Worm (Caenorhabditis elegans) whole organism, L3 larva: Measurements from ENCODE around the gene F35A5.2.
A peak's percentile ranks its signal among the peaks of the same experiment; 100 is the strongest.

Experiments used
- R02D3.7 ChIP-seq: fragments of 150-350 bp; optimal IDR thresholded peaks from 2 replicates; lab custom pipeline; 2014; ENCODE audit warnings: missing biosample characterization, missing genetic modification characterization
- ZK546.5 ChIP-seq: sonication (generic microtip); optimal IDR thresholded peaks from 2 replicates; lab custom pipeline; 2017; ENCODE audit warnings: missing biosample characterization, missing genetic modification characterization
- aly-2 ChIP-seq: fragments of 150-350 bp; optimal IDR thresholded peaks from 2 replicates; lab custom pipeline; 2014; ENCODE audit warnings: missing biosample characterization, missing genetic modification characterization
- ama-1 ChIP-seq: fragments of 150-350 bp; optimal IDR thresholded peaks from 2 replicates; lab custom pipeline; 2018
- ceh-28 ChIP-seq: fragments of 150-350 bp; optimal IDR thresholded peaks from 2 replicates; lab custom pipeline; 2014; ENCODE audit warnings: missing biosample characterization, missing genetic modification reagents, missing genetic modification characterization
- ceh-9 ChIP-seq: sonication (generic microtip); optimal IDR thresholded peaks from 2 replicates; lab custom pipeline; 2018; ENCODE audit warnings: missing biosample characterization, missing genetic modification characterization
- egl-27 ChIP-seq: sonication (generic microtip); optimal IDR thresholded peaks from 4 replicates; lab custom pipeline; 2017; ENCODE audit warnings: missing biosample characterization, missing genetic modification reagents, missing genetic modification characterization
- elt-1 ChIP-seq: fragments of 150-350 bp; optimal IDR thresholded peaks from 2 replicates; lab custom pipeline; 2014; ENCODE audit warnings: missing biosample characterization, missing genetic modification characterization
- elt-2 ChIP-seq: sonication (generic microtip); optimal IDR thresholded peaks from 2 replicates; lab custom pipeline; 2016; ENCODE audit warnings: missing genetic modification reagents, mild to moderate bottlenecking, missing genetic modification characterization, missing compliant biosample characterization
- elt-3 ChIP-seq, 3 experiments: fragments of 150-350 bp in 1 of 3; sonication (generic microtip) in 2 of 3; optimal IDR thresholded peaks; 2 replicates in 2 of 3; 4 replicates in 1 of 3; lab custom pipeline; 2014 to 2017; ENCODE audit warnings: missing biosample characterization in 3 of 3, missing genetic modification characterization in 3 of 3
- fkh-10 ChIP-seq: sonication (generic microtip); optimal IDR thresholded peaks from 2 replicates; lab custom pipeline; 2017; ENCODE audit warnings: missing biosample characterization, missing genetic modification reagents, missing genetic modification characterization
- fos-1 ChIP-seq: fragments of 150-350 bp; optimal IDR thresholded peaks from 2 replicates; lab custom pipeline; 2014; ENCODE audit warnings: missing biosample characterization, missing genetic modification characterization
- hmg-11 ChIP-seq: sonication (generic microtip); optimal IDR thresholded peaks from 2 replicates; lab custom pipeline; 2016; ENCODE audit warnings: missing genetic modification characterization, missing compliant biosample characterization
- jun-1 ChIP-seq: fragments of 150-350 bp; optimal IDR thresholded peaks from 2 replicates; lab custom pipeline; 2014; ENCODE audit warnings: missing biosample characterization, missing genetic modification reagents, missing genetic modification characterization
- lin-15B ChIP-seq: fragments of 150-350 bp; optimal IDR thresholded peaks from 2 replicates; lab custom pipeline; 2014; ENCODE audit warnings: missing biosample characterization, missing genetic modification characterization
- lin-39 ChIP-seq: fragments of 150-350 bp; optimal IDR thresholded peaks from 2 replicates; lab custom pipeline; 2018; ENCODE audit warnings: missing biosample characterization, missing genetic modification reagents, missing genetic modification characterization
- lsy-12 ChIP-seq: sonication (generic microtip); optimal IDR thresholded peaks from 2 replicates; lab custom pipeline; 2016; ENCODE audit warnings: mild to moderate bottlenecking, missing genetic modification characterization, missing compliant biosample characterization
- nfya-1 ChIP-seq: sonication (generic microtip); optimal IDR thresholded peaks from 2 replicates; lab custom pipeline; 2017; ENCODE audit warnings: missing genetic modification characterization, mild to moderate bottlenecking, missing compliant biosample characterization, antibody characterized with exemption, moderate library complexity; ENCODE audit not compliant: insufficient read depth
- nhr-12 ChIP-seq: fragments of 150-350 bp; optimal IDR thresholded peaks from 2 replicates; lab custom pipeline; 2014; ENCODE audit warnings: missing biosample characterization, missing genetic modification characterization
- nhr-23 ChIP-seq: fragments of 150-350 bp; optimal IDR thresholded peaks from 2 replicates; lab custom pipeline; 2014; ENCODE audit warnings: missing biosample characterization, missing genetic modification reagents, missing genetic modification characterization
- nhr-25 ChIP-seq: sonication (generic microtip); optimal IDR thresholded peaks from 2 replicates; lab custom pipeline; 2017; ENCODE audit warnings: missing biosample characterization, missing genetic modification characterization
- nhr-43 ChIP-seq: sonication (generic microtip); optimal IDR thresholded peaks from 2 replicates; lab custom pipeline; 2016; ENCODE audit warnings: mild to moderate bottlenecking, missing genetic modification characterization, missing compliant biosample characterization; ENCODE audit not compliant: poor library complexity, severe bottlenecking
- nhr-67 ChIP-seq: fragments of 150-350 bp; optimal IDR thresholded peaks from 2 replicates; lab custom pipeline; 2014; ENCODE audit warnings: missing biosample characterization, missing genetic modification characterization
- nhr-76 ChIP-seq: fragments of 150-350 bp; sonication (generic microtip); optimal IDR thresholded peaks from 5 replicates; lab custom pipeline; 2014; ENCODE audit warnings: missing biosample characterization, missing genetic modification characterization
- pha-4 ChIP-seq: fragments of 150-350 bp; optimal IDR thresholded peaks from 2 replicates; lab custom pipeline; 2014; ENCODE audit warnings: missing biosample characterization, missing genetic modification reagents, missing genetic modification characterization
- pqm-1 ChIP-seq: fragments of 150-350 bp; optimal IDR thresholded peaks from 2 replicates; lab custom pipeline; 2017; ENCODE audit warnings: missing biosample characterization, missing genetic modification characterization, inconsistent platforms
- skn-1 ChIP-seq: fragments of 150-350 bp; optimal IDR thresholded peaks from 2 replicates; lab custom pipeline; 2014; ENCODE audit warnings: missing biosample characterization, missing genetic modification characterization
- tbx-2 ChIP-seq: sonication (generic microtip); optimal IDR thresholded peaks from 2 replicates; lab custom pipeline; 2016; ENCODE audit warnings: mild to moderate bottlenecking, missing genetic modification characterization, missing compliant biosample characterization
- unc-62 ChIP-seq: fragments of 150-350 bp; sonication (generic microtip); optimal IDR thresholded peaks from 4 replicates; lab custom pipeline; 2014; ENCODE audit warnings: missing biosample characterization, missing genetic modification reagents, missing genetic modification characterization
- zag-1 ChIP-seq: fragments of 150-350 bp; optimal IDR thresholded peaks from 2 replicates; lab custom pipeline; 2014; ENCODE audit warnings: missing biosample characterization, missing genetic modification characterization
- ztf-11 ChIP-seq: fragments of 150-350 bp; optimal IDR thresholded peaks from 2 replicates; lab custom pipeline; 2014; ENCODE audit warnings: missing biosample characterization, missing genetic modification characterization

F35A5.2 gene

DNA sequence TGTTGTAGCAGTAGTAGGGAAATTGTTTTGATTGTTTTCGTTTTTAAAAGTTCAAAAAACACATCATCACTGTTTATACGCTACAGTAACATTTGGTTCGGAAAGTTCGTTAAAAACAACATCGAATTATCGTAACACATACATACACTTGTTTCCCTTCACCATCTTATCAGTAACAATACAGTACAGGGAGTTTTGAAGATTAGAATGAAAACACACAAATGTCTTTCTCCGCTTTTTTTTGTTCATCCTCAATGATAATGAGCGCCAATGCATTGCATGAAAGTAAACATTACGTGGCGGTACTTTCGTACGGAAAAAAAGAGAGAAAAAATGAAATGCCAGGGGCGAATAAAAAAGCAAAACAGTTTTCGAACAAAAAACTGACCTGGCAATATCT lies 24.7 kb downstream of the F35A5.2 start:
- TF ChIP-seq ZK546.5 (tag; lab: Kevin White, UChicago) (no peak), ztf-11 (tag; lab: Kevin White, UChicago) (no peak), aly-2 (tag; lab: Kevin White, UChicago) (no peak), elt-2 (peak; percentile 98), fkh-10 (GFP tag; lab: Kevin White, UChicago) (no peak), skn-1 (tag; lab: Kevin White, UChicago) (peak; percentile 39), lin-15B (tag; lab: Kevin White, UChicago) (no peak), pha-4 (tag; lab: Kevin White, UChicago) (peak; percentile 83), ceh-28 (tag; lab: Kevin White, UChicago) (no peak), nhr-67 (tag; lab: Kevin White, UChicago) (no peak), jun-1 (tag; lab: Kevin White, UChicago) (peak; percentile 81), R02D3.7 (no peak), nhr-43 (tag; lab: Kevin White, UChicago) (no peak), egl-27 (tag; lab: Kevin White, UChicago) (peak; percentile 37), pqm-1 (tag; lab: Kevin White, UChicago) (peak; percentile 98), nfya-1 (tag; lab: Kevin White, UChicago) (no peak)

DNA sequence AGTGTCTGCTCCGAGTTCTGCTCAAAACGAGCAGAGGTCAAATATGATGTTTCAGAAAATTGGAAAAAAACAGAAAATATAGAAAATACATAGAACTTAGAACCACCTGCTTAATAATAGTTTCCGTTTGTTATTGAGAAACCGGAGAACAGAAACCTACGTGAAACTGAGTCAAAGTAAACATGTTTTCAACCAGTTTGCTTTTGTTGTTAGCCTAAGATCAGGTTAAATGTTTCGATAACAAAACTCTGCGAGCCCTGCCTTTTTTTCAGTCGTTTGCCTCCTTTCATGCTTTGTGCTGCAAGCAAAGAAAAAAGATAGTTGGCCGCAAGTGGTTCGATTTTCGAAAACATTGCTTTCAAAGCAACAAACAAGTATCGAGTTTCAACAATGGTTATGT lies 25.9 kb downstream of the F35A5.2 start:
- no peak for TF ChIP-seq nhr-67 (tag; lab: Kevin White, UChicago)
- TF ChIP-seq elt-2: peak; percentile 14
- peak; percentile 45 for TF ChIP-seq pha-4 (tag; lab: Kevin White, UChicago)

DNA sequence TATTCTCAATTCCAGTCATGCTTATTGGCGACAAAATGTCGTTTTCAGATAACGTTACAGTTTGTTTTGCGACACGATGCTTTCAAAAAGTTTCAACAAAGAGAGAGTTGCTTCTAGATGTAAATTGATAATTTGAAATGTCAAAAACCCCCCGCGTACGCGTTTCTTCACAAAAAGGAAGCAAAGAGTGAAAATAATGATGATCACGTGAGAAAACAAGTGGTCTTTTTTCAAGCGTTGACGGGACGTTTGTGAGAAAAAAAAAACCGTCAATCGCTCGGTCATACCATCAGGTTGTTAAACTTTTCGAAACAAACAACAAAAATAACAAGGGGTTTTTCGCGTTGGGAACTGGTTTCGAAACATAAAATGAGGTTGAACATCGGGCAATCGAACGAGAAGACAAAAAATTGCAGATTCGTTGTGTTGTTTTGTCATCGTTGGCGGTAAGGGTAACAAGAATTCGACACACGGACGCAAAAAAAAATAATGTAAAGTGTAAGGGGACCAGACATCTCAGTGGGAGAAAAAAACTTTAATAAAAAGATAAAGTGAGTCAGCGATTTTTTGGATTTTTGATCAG lies 27.2 kb downstream of the F35A5.2 start:
- TF ChIP-seq elt-2 (peak; percentile 93), ceh-28 (tag; lab: Kevin White, UChicago) (no peak), jun-1 (tag; lab: Kevin White, UChicago) (peak; percentile 3), lin-39 (tag; lab: Kevin White, UChicago) (no peak), R02D3.7 (no peak), pha-4 (tag; lab: Kevin White, UChicago) (peak; percentile 67), ama-1 (lab: Kevin White, UChicago) (peak; percentile 43), nhr-43 (tag; lab: Kevin White, UChicago) (peak; percentile 4), ceh-9 (no peak), lsy-12 (peak; percentile 6), nhr-25 (peak; percentile 39), nfya-1 (tag; lab: Kevin White, UChicago) (peak; percentile 39), egl-27 (tag; lab: Kevin White, UChicago) (peak; percentile 56), pqm-1 (tag; lab: Kevin White, UChicago) (peak; percentile 56), nhr-76 (tag; lab: Kevin White, UChicago) (no peak)

DNA sequence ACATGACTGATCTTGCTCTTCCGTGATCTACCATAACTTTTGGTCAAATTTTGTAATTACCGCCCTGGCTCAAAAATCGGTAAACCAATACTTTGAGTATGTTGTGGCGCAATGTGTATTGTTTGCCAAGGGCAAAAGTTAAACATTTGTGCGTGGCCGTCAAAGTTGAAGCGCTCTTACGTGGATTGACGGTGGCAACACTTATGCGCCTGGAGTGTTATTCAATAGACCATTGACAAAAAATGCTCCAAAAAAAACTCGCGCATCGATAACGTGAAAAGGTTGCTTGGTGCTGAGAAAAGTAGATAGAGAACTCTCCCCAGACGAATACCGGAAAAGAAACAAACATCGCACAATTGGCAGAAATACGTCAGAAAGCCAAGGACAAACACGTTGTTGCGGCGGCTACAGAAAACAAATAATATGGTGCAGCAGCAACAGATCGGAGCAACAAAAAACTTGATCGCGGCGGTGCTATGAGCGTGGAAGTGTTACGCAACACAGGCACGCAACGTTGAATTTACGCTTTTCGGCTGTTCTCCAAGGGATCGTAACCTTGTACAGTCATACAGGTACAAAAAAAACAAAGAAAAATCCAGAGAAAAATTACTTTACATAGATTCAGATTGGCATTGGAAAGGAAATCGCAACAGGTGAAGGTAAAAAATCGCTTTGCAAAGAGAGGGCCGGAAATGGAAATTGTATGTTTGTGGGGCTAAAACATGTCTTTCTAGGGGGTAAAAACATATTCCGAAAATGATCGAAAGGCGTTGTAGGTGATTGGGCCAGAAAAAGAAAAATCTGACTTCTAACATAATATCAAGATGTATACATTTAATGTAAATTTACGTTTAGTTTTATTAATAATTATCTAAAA lies 29.3 kb downstream of the F35A5.2 start:
- TF ChIP-seq nhr-25 (no peak), pha-4 (tag; lab: Kevin White, UChicago) (peak; percentile 84)

DNA sequence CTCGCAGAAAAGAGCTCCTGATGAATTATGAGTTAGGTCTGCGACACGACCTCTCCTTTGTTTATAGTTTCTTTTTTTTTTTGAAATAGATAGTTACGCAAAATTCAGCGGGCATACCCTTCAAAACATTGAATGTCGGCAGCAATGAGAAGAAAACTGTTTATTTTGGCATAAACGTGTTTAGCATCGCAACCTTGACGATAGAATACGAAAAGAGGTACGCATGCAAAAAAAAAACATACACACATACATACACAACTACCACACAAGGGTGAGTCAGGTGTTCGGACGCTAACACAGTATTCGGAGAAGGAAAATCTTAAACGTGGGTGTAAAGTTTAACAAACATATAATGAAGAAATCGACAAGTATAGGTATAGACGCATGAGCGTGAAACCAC lies 30.7 kb downstream of the F35A5.2 start:
- TF ChIP-seq unc-62: no peak
- TF ChIP-seq tbx-2: no peak
- no peak for TF ChIP-seq zag-1
- peak; percentile 90 for TF ChIP-seq nhr-25
- TF ChIP-seq pha-4 (tag; lab: Kevin White, UChicago): peak; percentile 1

DNA sequence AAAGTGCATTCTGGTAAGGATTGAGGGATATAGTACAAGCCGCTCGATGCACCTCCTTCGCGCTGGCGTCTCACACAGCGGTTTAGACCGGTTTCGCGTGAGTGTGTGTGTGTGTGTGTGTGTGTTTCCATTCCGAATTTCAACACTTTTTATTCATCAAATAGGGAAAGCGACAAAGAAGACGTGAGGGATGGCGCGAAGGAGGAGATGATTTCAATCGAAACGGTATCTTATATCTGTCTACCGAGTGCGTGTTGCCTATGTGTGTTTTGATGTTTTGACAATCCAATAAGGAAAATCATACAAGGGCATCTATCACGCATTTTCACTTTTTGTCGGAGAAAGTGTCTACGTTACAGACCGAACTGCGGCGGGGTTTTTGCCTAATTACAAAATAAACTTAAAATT lies 32.8 kb downstream of the F35A5.2 start:
- peak in 1 of 3 experiments; percentile 44 for TF ChIP-seq elt-3 (tag; optimal IDR thresholded peaks at IDR 0.05; lab: Kevin White, UChicago)
- peak; percentile 69 for TF ChIP-seq nhr-43 (tag; lab: Kevin White, UChicago)
- peak; percentile 97 for TF ChIP-seq nhr-25
- TF ChIP-seq ama-1 (lab: Kevin White, UChicago): peak; percentile 15
- peak; percentile 54 for TF ChIP-seq nhr-23
- no peak for TF ChIP-seq fos-1 (tag; lab: Kevin White, UChicago)
- TF ChIP-seq nhr-12 (tag; lab: Kevin White, UChicago): no peak
- peak; percentile 64 for TF ChIP-seq elt-1 (tag; lab: Kevin White, UChicago)
- peak; percentile 2 for TF ChIP-seq tbx-2
- peak; percentile 20 for TF ChIP-seq ceh-28 (tag; lab: Kevin White, UChicago)
- no peak for TF ChIP-seq hmg-11
